Worm (Caenorhabditis elegans) whole organism, L3 larva: ENCODE data around the gene vps-53.

Experiments used
- R02D3.7 ChIP-seq: fragments of 150-350 bp; optimal IDR thresholded peaks from 2 replicates; lab custom pipeline; 2014; ENCODE audit warnings: missing biosample characterization, missing genetic modification characterization
- aly-2 ChIP-seq: fragments of 150-350 bp; optimal IDR thresholded peaks from 2 replicates; lab custom pipeline; 2014; ENCODE audit warnings: missing biosample characterization, missing genetic modification characterization
- ama-1 ChIP-seq: fragments of 150-350 bp; optimal IDR thresholded peaks from 2 replicates; lab custom pipeline; 2018
- ceh-16 ChIP-seq: sonication (generic microtip); optimal IDR thresholded peaks from 2 replicates; lab custom pipeline; 2017; ENCODE audit warnings: missing biosample characterization, missing genetic modification characterization
- ceh-28 ChIP-seq: fragments of 150-350 bp; optimal IDR thresholded peaks from 2 replicates; lab custom pipeline; 2014; ENCODE audit warnings: missing biosample characterization, missing genetic modification reagents, missing genetic modification characterization
- ceh-82 ChIP-seq: fragments of 150-350 bp; optimal IDR thresholded peaks from 2 replicates; lab custom pipeline; 2014; ENCODE audit warnings: missing biosample characterization, missing genetic modification characterization
- ceh-9 ChIP-seq: sonication (generic microtip); optimal IDR thresholded peaks from 2 replicates; lab custom pipeline; 2018; ENCODE audit warnings: missing biosample characterization, missing genetic modification characterization
- egl-5 ChIP-seq: fragments of 150-350 bp; optimal IDR thresholded peaks from 2 replicates; lab custom pipeline; 2017; ENCODE audit warnings: missing biosample characterization, missing genetic modification reagents, missing genetic modification characterization, inconsistent platforms
- elt-2 ChIP-seq: sonication (generic microtip); optimal IDR thresholded peaks from 2 replicates; lab custom pipeline; 2016; ENCODE audit warnings: missing genetic modification reagents, mild to moderate bottlenecking, missing genetic modification characterization, missing compliant biosample characterization
- eor-1 ChIP-seq, 2 experiments: fragments of 150-350 bp; optimal IDR thresholded peaks; 2 replicates each; lab custom pipeline; 2014 to 2018; ENCODE audit warnings: missing biosample characterization in 2 of 2, missing genetic modification characterization in 2 of 2
- fkh-10 ChIP-seq: sonication (generic microtip); optimal IDR thresholded peaks from 2 replicates; lab custom pipeline; 2017; ENCODE audit warnings: missing biosample characterization, missing genetic modification reagents, missing genetic modification characterization
- fkh-2 ChIP-seq: fragments of 150-350 bp; optimal IDR thresholded peaks from 2 replicates; lab custom pipeline; 2014; ENCODE audit warnings: missing biosample characterization, missing genetic modification reagents, missing genetic modification characterization
- hmg-11 ChIP-seq: sonication (generic microtip); optimal IDR thresholded peaks from 2 replicates; lab custom pipeline; 2016; ENCODE audit warnings: missing genetic modification characterization, missing compliant biosample characterization
- jun-1 ChIP-seq: fragments of 150-350 bp; optimal IDR thresholded peaks from 2 replicates; lab custom pipeline; 2014; ENCODE audit warnings: missing biosample characterization, missing genetic modification reagents, missing genetic modification characterization
- lin-15B ChIP-seq: fragments of 150-350 bp; optimal IDR thresholded peaks from 2 replicates; lab custom pipeline; 2014; ENCODE audit warnings: missing biosample characterization, missing genetic modification characterization
- lin-39 ChIP-seq: fragments of 150-350 bp; optimal IDR thresholded peaks from 2 replicates; lab custom pipeline; 2018; ENCODE audit warnings: missing biosample characterization, missing genetic modification reagents, missing genetic modification characterization
- lsy-12 ChIP-seq: sonication (generic microtip); optimal IDR thresholded peaks from 2 replicates; lab custom pipeline; 2016; ENCODE audit warnings: mild to moderate bottlenecking, missing genetic modification characterization, missing compliant biosample characterization
- mml-1 ChIP-seq: fragments of 150-350 bp; sonication (generic microtip); optimal IDR thresholded peaks from 3 replicates; lab custom pipeline; 2014; ENCODE audit warnings: missing biosample characterization, missing genetic modification characterization
- nfya-1 ChIP-seq: sonication (generic microtip); optimal IDR thresholded peaks from 2 replicates; lab custom pipeline; 2017; ENCODE audit warnings: missing genetic modification characterization, mild to moderate bottlenecking, missing compliant biosample characterization, antibody characterized with exemption, moderate library complexity; ENCODE audit not compliant: insufficient read depth
- nhr-11 ChIP-seq: fragments of 150-350 bp; optimal IDR thresholded peaks from 2 replicates; lab custom pipeline; 2014; ENCODE audit warnings: missing biosample characterization, missing genetic modification characterization
- nhr-12 ChIP-seq: fragments of 150-350 bp; optimal IDR thresholded peaks from 2 replicates; lab custom pipeline; 2014; ENCODE audit warnings: missing biosample characterization, missing genetic modification characterization
- nhr-23 ChIP-seq: fragments of 150-350 bp; optimal IDR thresholded peaks from 2 replicates; lab custom pipeline; 2014; ENCODE audit warnings: missing biosample characterization, missing genetic modification reagents, missing genetic modification characterization
- nhr-237 ChIP-seq: fragments of 150-350 bp; optimal IDR thresholded peaks from 2 replicates; lab custom pipeline; 2014; ENCODE audit warnings: missing biosample characterization, missing genetic modification characterization
- nhr-25 ChIP-seq: sonication (generic microtip); optimal IDR thresholded peaks from 2 replicates; lab custom pipeline; 2017; ENCODE audit warnings: missing biosample characterization, missing genetic modification characterization
- nhr-67 ChIP-seq: fragments of 150-350 bp; optimal IDR thresholded peaks from 2 replicates; lab custom pipeline; 2014; ENCODE audit warnings: missing biosample characterization, missing genetic modification characterization
- nhr-76 ChIP-seq: fragments of 150-350 bp; sonication (generic microtip); optimal IDR thresholded peaks from 5 replicates; lab custom pipeline; 2014; ENCODE audit warnings: missing biosample characterization, missing genetic modification characterization
- nhr-77 ChIP-seq: fragments of 150-350 bp; optimal IDR thresholded peaks from 2 replicates; lab custom pipeline; 2014; ENCODE audit warnings: missing biosample characterization, missing genetic modification characterization
- pha-4 ChIP-seq: fragments of 150-350 bp; optimal IDR thresholded peaks from 2 replicates; lab custom pipeline; 2014; ENCODE audit warnings: missing biosample characterization, missing genetic modification reagents, missing genetic modification characterization
- pqm-1 ChIP-seq: fragments of 150-350 bp; optimal IDR thresholded peaks from 2 replicates; lab custom pipeline; 2017; ENCODE audit warnings: missing biosample characterization, missing genetic modification characterization, inconsistent platforms
- sea-2 ChIP-seq: fragments of 150-350 bp; sonication (generic microtip); optimal IDR thresholded peaks from 4 replicates; lab custom pipeline; 2014; ENCODE audit warnings: missing biosample characterization, missing genetic modification reagents, missing genetic modification characterization
- skn-1 ChIP-seq: fragments of 150-350 bp; optimal IDR thresholded peaks from 2 replicates; lab custom pipeline; 2014; ENCODE audit warnings: missing biosample characterization, missing genetic modification characterization
- snpc-4 ChIP-seq: fragments of 150-350 bp; optimal IDR thresholded peaks from 2 replicates; lab custom pipeline; 2014; ENCODE audit warnings: missing biosample characterization, missing genetic modification characterization
- tbx-2 ChIP-seq: sonication (generic microtip); optimal IDR thresholded peaks from 2 replicates; lab custom pipeline; 2016; ENCODE audit warnings: mild to moderate bottlenecking, missing genetic modification characterization, missing compliant biosample characterization
- unc-39 ChIP-seq: sonication (generic microtip); optimal IDR thresholded peaks from 4 replicates; lab custom pipeline; 2017; ENCODE audit warnings: missing biosample characterization, missing genetic modification characterization
- unc-62 ChIP-seq: fragments of 150-350 bp; sonication (generic microtip); optimal IDR thresholded peaks from 4 replicates; lab custom pipeline; 2014; ENCODE audit warnings: missing biosample characterization, missing genetic modification reagents, missing genetic modification characterization
- zag-1 ChIP-seq: fragments of 150-350 bp; optimal IDR thresholded peaks from 2 replicates; lab custom pipeline; 2014; ENCODE audit warnings: missing biosample characterization, missing genetic modification characterization
- ztf-11 ChIP-seq: fragments of 150-350 bp; optimal IDR thresholded peaks from 2 replicates; lab custom pipeline; 2014; ENCODE audit warnings: missing biosample characterization, missing genetic modification characterization
- ztf-4 ChIP-seq: fragments of 150-350 bp; optimal IDR thresholded peaks from 2 replicates; lab custom pipeline; 2014; ENCODE audit warnings: missing biosample characterization, missing genetic modification characterization

vps-53 gene

DNA sequence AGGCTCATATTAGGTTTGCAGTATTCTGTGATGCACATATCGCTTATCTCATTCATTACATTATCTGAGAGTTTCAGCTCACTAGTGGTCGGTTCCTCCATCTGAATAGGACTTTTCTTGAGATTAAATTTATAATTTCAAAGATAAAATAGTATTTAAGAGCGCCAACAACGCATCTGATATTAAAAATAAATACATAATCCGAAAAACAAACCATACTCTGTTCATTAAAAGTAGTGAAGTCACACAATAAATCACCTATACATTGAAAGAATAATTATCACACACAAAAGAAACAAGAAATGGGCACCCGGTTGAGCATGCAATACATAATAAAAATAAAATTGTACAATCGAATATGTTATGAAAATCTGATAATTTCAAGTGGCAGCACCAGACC is at the start of gene vps-53:
vps-53 (minus strand) TSS at position 101 of the 400 bp plus-strand sequence.
- no peak for TF ChIP-seq nhr-11 (tag; lab: Kevin White, UChicago)

DNA sequence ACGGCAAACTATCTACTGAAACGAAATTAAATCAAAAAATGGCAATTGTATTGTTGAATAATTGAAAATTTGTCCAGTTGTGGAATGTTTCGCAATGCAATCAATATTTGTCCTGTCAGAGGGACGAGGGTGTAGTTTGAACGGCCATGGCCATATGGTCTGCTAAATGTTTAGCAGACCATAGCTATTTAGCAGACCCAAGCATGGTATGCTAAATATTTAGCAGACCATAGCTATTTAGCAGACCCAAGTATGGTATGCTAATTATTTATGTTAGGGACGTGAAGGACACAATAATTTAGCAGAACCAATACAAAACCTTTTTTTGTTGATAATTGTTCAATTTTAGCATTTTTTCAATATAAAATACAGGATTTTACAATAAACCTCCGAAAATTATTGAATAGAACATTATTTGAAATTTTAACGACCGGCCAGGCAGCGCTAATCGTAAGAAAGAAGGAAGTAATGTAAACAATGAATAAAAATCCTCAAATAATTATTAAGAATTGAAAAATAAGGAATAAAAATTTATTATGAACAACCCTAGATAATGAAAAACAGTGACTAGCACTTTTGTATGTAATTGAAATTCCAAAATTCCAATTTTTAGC is 47.8 kb upstream of the vps-53 start, which contains the start of gene riok-3:
riok-3 (minus strand) TSS at position 15 of the 614 bp plus-strand sequence.
- no peak for TF ChIP-seq nhr-237 (tag; lab: Kevin White, UChicago)
- no peak for TF ChIP-seq ceh-28 (tag; lab: Kevin White, UChicago)
- no peak for TF ChIP-seq nhr-67 (tag; lab: Kevin White, UChicago)
- TF ChIP-seq unc-39 = no peak
- TF ChIP-seq lin-39 (tag; lab: Kevin White, UChicago) = no peak
- TF ChIP-seq tbx-2 (tag; lab: Kevin White, UChicago) = no peak
- TF ChIP-seq ama-1 = peak; percentile 62
- no peak for TF ChIP-seq jun-1 (tag; lab: Kevin White, UChicago)
- TF ChIP-seq ceh-9 (tag; lab: Kevin White, UChicago) = no peak
- no peak for TF ChIP-seq fkh-2 (tag; lab: Kevin White, UChicago)
- no peak for TF ChIP-seq fkh-10
- peak; percentile 12 for TF ChIP-seq nfya-1 (tag; lab: Kevin White, UChicago)
- TF ChIP-seq lin-15B (tag; lab: Kevin White, UChicago) = no peak
- TF ChIP-seq ztf-11 = no peak
- no peak for TF ChIP-seq skn-1 (tag; lab: Kevin White, UChicago)
- TF ChIP-seq ztf-4 (tag; lab: Kevin White, UChicago) = no peak
- TF ChIP-seq pha-4 (tag; lab: Kevin White, UChicago) = no peak
- TF ChIP-seq nhr-77 (tag; lab: Kevin White, UChicago) = no peak
- no peak for TF ChIP-seq nhr-12 (tag; lab: Kevin White, UChicago)
- TF ChIP-seq nhr-25 = peak; percentile 33
- no peak for TF ChIP-seq ceh-82 (tag; lab: Kevin White, UChicago)
- TF ChIP-seq nhr-23 = peak; percentile 36
- no peak for TF ChIP-seq ceh-16 (tag; lab: Kevin White, UChicago)
- TF ChIP-seq elt-2 (tag; lab: Kevin White, UChicago) = peak; percentile 20

DNA sequence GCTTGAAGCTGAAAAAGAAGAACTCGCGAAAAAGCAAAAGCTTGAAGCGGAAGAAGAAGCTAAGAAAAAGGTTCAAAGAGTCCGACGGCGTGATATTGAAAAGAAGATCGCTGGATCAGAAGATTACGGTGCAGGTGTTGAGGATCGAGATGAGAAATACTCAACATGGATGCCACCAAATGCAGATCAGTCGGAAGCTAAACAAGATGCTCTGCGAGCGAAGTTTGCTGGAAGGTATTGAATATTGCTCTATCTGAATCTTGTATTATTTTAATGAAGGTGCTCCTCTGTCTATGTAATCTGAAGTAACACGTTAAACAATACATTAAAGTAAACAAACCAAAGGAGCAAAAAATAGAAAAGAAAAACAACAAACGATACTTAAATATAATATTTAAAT is 44.7 kb upstream of the vps-53 start:
- TF ChIP-seq ama-1 (peak; percentile 50), R02D3.7 (tag; lab: Kevin White, UChicago) (no peak)

DNA sequence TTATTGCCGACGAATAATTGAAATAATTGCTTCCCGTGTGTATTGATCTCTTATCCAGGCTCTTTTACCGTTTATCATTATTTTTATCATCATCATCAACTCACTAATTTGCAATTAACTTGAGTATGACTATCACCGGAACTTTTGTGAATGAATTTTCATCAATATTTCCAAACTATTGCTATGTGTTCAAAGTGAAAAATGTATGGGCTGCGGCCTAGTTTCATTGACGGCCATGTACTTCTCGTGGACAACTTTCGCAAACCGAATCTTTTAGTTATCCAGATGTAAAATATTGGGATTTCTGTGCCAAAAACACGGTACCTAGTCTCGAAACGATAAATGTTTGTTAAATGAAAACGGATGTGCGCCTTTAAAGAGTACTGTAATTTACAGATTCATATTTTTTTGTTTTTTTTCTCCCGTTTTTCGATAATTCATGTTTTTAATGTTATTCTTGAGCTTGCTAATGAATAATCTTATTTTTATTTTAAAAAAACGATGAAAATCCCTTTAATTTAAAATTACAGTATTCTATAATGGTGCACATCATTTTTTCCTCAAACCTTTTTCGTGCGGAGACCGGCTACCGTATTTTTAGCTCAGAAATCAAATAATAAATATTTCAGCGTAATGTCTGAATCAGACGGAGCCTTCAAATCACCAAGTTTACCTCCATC is 41.3 kb upstream of the vps-53 start, which contains the start of gene ZK632.2:
ZK632.2 (plus strand) TSS at position 630 of the 680 bp plus-strand sequence.
- no peak for TF ChIP-seq nhr-77 (tag; lab: Kevin White, UChicago)
- TF ChIP-seq tbx-2 (tag; lab: Kevin White, UChicago) = no peak
- TF ChIP-seq mml-1 (tag; lab: Kevin White, UChicago) = no peak
- TF ChIP-seq nfya-1 (tag; lab: Kevin White, UChicago) = peak; percentile 1
- peak; percentile 10 for TF ChIP-seq lin-15B (tag; lab: Kevin White, UChicago)
- no peak for TF ChIP-seq egl-5 (tag; lab: Kevin White, UChicago)
- no peak for TF ChIP-seq nhr-11 (tag; lab: Kevin White, UChicago)
- TF ChIP-seq aly-2 = no peak

DNA sequence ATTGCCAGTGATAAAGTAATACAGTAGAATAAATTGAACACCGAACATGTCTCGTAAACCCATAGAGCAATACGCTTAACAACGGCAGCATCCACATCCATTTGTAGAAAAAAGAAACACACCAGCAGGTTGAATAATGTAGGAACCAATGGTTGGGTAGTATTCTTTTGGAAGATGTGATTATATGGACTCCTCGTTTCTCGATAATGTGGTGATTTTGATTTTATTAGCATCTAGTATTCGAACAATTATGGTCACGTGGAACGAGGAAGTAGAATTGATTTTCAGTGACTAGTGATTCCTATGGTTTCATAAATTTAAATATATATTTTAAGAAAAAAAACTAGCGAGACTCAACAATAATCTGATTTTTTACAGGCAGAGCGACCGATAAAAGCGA is 39.1 kb upstream of the vps-53 start, which contains the start of gene srxa-10:
srxa-10 (minus strand) TSS at position 101 of the 400 bp plus-strand sequence.
- TF ChIP-seq nhr-23 (no peak), lsy-12 (tag; lab: Kevin White, UChicago) (no peak), ztf-11 (no peak), pqm-1 (tag; lab: Kevin White, UChicago) (no peak), nhr-77 (tag; lab: Kevin White, UChicago) (no peak), nhr-76 (tag; lab: Kevin White, UChicago) (no peak), zag-1 (tag; lab: Kevin White, UChicago) (no peak), hmg-11 (tag; lab: Kevin White, UChicago) (no peak), R02D3.7 (tag; lab: Kevin White, UChicago) (no peak), snpc-4 (tag; lab: Kevin White, UChicago) (no peak), nhr-12 (tag; lab: Kevin White, UChicago) (no peak), eor-1 (tag; optimal IDR thresholded peaks at IDR 0.05; lab: Kevin White, UChicago) (no peak), unc-62 (GFP tag; lab: Kevin White, UChicago) (no peak), sea-2 (GFP tag; lab: Kevin White, UChicago) (no peak), skn-1 (tag; lab: Kevin White, UChicago) (no peak)
- TF ChIP-seq, all 47 proteins: peak for 0
